Worm (Caenorhabditis elegans): ENCODE measurements around the gene R10D12.6.

DNA sequence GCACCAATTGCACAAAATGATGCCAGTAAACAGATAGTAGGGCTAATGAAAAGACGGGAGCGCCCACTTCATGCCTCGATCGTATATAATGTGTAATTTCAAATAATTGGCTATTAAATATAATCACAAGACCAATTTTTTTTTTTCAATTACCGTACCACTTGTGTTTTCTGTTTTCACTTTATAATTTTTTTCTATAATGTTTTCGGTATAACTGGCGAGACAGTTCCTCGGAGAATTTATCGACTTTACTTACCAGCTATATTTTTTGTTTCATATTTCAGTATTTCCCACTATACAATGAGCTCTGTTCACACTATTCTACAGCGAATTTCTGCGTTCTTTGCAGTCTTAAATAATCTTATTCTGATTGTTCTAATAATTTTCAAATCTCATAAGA, 32.9 kb upstream of the R10D12.6 start, which contains the start of gene str-252:
- TF ChIP-seq crh-2 (tag; optimal IDR thresholded peaks at IDR 0.05), result no peak
- no peak for TF ChIP-seq snpc-4 (tag; optimal IDR thresholded peaks at IDR 0.05)
- TF ChIP-seq egl-27 (tag; optimal IDR thresholded peaks at IDR 0.05), result no peak
- TF ChIP-seq fos-1 (tag; optimal IDR thresholded peaks at IDR 0.05), result no peak
- TF ChIP-seq lsy-2 (tag; optimal IDR thresholded peaks at IDR 0.05), result no peak
- TF ChIP-seq unc-62 (GFP tag; optimal IDR thresholded peaks at IDR 0.05), result no peak
- no peak for TF ChIP-seq ztf-11 (tag; optimal IDR thresholded peaks at IDR 0.05)
- TF ChIP-seq lin-39 (tag; optimal IDR thresholded peaks at IDR 0.05), result no peak
- TF ChIP-seq ama-1 (optimal IDR thresholded peaks at IDR 0.05), result no peak
- no peak for TF ChIP-seq skn-1 (tag; optimal IDR thresholded peaks at IDR 0.05)
- TF ChIP-seq nhr-77 (tag; optimal IDR thresholded peaks at IDR 0.05), result no peak
- no peak for TF ChIP-seq peb-1 (tag; optimal IDR thresholded peaks at IDR 0.05)
- TF ChIP-seq elt-1 (tag; optimal IDR thresholded peaks at IDR 0.05), result no peak

All from whole organism, L2 larva.